Fruit fly (Drosophila melanogaster) whole organism, prepupa: ENCODE results near the gene Rad1.

Experiments
- Blimp-1 ChIP-seq: fragments of 200-800 bp; sonication (Bioruptor generic); optimal IDR thresholded peaks from 3 replicates; lab custom pipeline; 2017; ENCODE audit warnings: missing biosample characterization, missing genetic modification characterization, mild to moderate bottlenecking, moderate library complexity, missing genetic modification reagents
- CG10631 ChIP-seq: fragments of 200-800 bp; sonication (Bioruptor generic); optimal IDR thresholded peaks from 2 replicates; lab custom pipeline; 2016; ENCODE audit warnings: missing biosample characterization, missing genetic modification characterization
- CG10669 ChIP-seq: fragments of 200-800 bp; sonication (Bioruptor generic); optimal IDR thresholded peaks from 3 replicates; lab custom pipeline; 2018; ENCODE audit warnings: missing biosample characterization, mild to moderate bottlenecking, missing genetic modification characterization, moderate library complexity
- CG11294 ChIP-seq: fragments of 200-800 bp; sonication (Bioruptor generic); IDR thresholded peaks from 2 replicates; pipeline ENCODE4 v1.3.6; 2022; ENCODE audit warnings: missing biosample characterization, missing genetic modification characterization
- CG11762 ChIP-seq: fragments of 200-800 bp; sonication (Bioruptor generic); optimal IDR thresholded peaks from 3 replicates; lab custom pipeline; 2016; ENCODE audit warnings: missing biosample characterization, missing genetic modification characterization; ENCODE audit not compliant: insufficient read depth
- CG11902 ChIP-seq: fragments of 200-800 bp; sonication (Bioruptor generic); optimal IDR thresholded peaks from 3 replicates; lab custom pipeline; 2016; ENCODE audit warnings: missing biosample characterization, missing genetic modification characterization
- CG15336 ChIP-seq: fragments of 200-800 bp; sonication (Bioruptor generic); IDR thresholded peaks from 2 replicates; pipeline ENCODE4 v1.3.6; 2022; ENCODE audit warnings: missing biosample characterization, missing genetic modification characterization
- CG1621 ChIP-seq: fragments of 200-800 bp; sonication (Bioruptor generic); optimal IDR thresholded peaks from 3 replicates; lab custom pipeline; 2018; ENCODE audit warnings: missing biosample characterization, mild to moderate bottlenecking, missing genetic modification characterization
- CG16779 ChIP-seq: fragments of 200-800 bp; sonication (Bioruptor generic); optimal IDR thresholded peaks from 3 replicates; lab custom pipeline; 2017; ENCODE audit warnings: missing biosample characterization, mild to moderate bottlenecking, missing genetic modification characterization
- CG31627 ChIP-seq: fragments of 200-800 bp; sonication (Bioruptor generic); optimal IDR thresholded peaks from 3 replicates; lab custom pipeline; 2016; ENCODE audit warnings: missing biosample characterization, missing genetic modification characterization
- CG32006 ChIP-seq: fragments of 200-800 bp; sonication (Bioruptor generic); optimal IDR thresholded peaks from 3 replicates; lab custom pipeline; 2017; ENCODE audit warnings: missing biosample characterization, mild to moderate bottlenecking, missing genetic modification characterization
- CG34406 ChIP-seq: fragments of 200-800 bp; sonication (Bioruptor generic); optimal IDR thresholded peaks from 3 replicates; lab custom pipeline; 2016; ENCODE audit warnings: missing biosample characterization, missing genetic modification characterization
- CG3919 ChIP-seq: fragments of 200-800 bp; sonication (Bioruptor generic); optimal IDR thresholded peaks from 3 replicates; lab custom pipeline; 2016; ENCODE audit warnings: missing biosample characterization, missing genetic modification characterization
- CG6163 ChIP-seq: fragments of 200-800 bp; sonication (Bioruptor generic); IDR thresholded peaks from 3 replicates; pipeline ENCODE4 v1.3.6; 2022; ENCODE audit warnings: missing biosample characterization, missing genetic modification characterization
- CG8119 ChIP-seq: fragments of 200-800 bp; sonication (Bioruptor generic); IDR thresholded peaks from 3 replicates; pipeline ENCODE4 v1.3.6; 2022; ENCODE audit warnings: missing biosample characterization, missing genetic modification characterization
- Eip75B ChIP-seq: fragments of 200-800 bp; sonication (Bioruptor generic); optimal IDR thresholded peaks from 3 replicates; lab custom pipeline; 2016; ENCODE audit warnings: missing biosample characterization, missing genetic modification characterization
- Eip78C ChIP-seq: fragments of 200-800 bp; sonication (Bioruptor generic); peaks from one replicate; lab custom pipeline; 2016; ENCODE audit warnings: missing biosample characterization, missing genetic modification characterization
- Ets96B ChIP-seq: fragments of 200-800 bp; optimal IDR thresholded peaks from 2 replicates; lab custom pipeline; 2019; ENCODE audit warnings: missing biosample characterization, mild to moderate bottlenecking, missing genetic modification characterization, moderate library complexity
- Gug ChIP-seq: fragments of 200-800 bp; sonication (Bioruptor generic); IDR thresholded peaks from 2 replicates; pipeline ENCODE4 v1.3.6; 2022; ENCODE audit warnings: missing biosample characterization, missing genetic modification characterization
- Hr39 ChIP-seq: fragments of 200-800 bp; sonication (Bioruptor generic); optimal IDR thresholded peaks from 2 replicates; lab custom pipeline; 2016; ENCODE audit warnings: missing biosample characterization, missing genetic modification characterization
- Hr4 ChIP-seq: fragments of 200-800 bp; sonication (Bioruptor generic); optimal IDR thresholded peaks from 3 replicates; lab custom pipeline; 2016; ENCODE audit warnings: missing biosample characterization, missing genetic modification characterization
- Met ChIP-seq: fragments of 200-800 bp; sonication (Bioruptor generic); optimal IDR thresholded peaks from 3 replicates; lab custom pipeline; 2016; ENCODE audit warnings: missing biosample characterization, missing genetic modification characterization
- Smox ChIP-seq: fragments of 200-800 bp; sonication (Bioruptor generic); optimal IDR thresholded peaks from 3 replicates; lab custom pipeline; 2016; ENCODE audit warnings: missing biosample characterization, missing genetic modification characterization
- Sox102F ChIP-seq: fragments of 200-800 bp; sonication (Bioruptor generic); optimal IDR thresholded peaks from 2 replicates; lab custom pipeline; 2016; ENCODE audit warnings: missing biosample characterization, mild to moderate bottlenecking, missing genetic modification characterization
- Sox14 ChIP-seq: fragments of 200-800 bp; sonication (Bioruptor generic); optimal IDR thresholded peaks from 3 replicates; lab custom pipeline; 2016; ENCODE audit warnings: missing biosample characterization, missing genetic modification characterization
- acj6 ChIP-seq: fragments of 200-800 bp; sonication (Bioruptor generic); optimal IDR thresholded peaks from 3 replicates; lab custom pipeline; 2016; ENCODE audit warnings: missing biosample characterization, missing genetic modification characterization
- dac ChIP-seq: fragments of 200-800 bp; sonication (Bioruptor generic); optimal IDR thresholded peaks from 2 replicates; lab custom pipeline; 2017; ENCODE audit warnings: missing biosample characterization, mild to moderate bottlenecking, missing genetic modification characterization
- dsx ChIP-seq: fragments of 200-800 bp; optimal IDR thresholded peaks from 3 replicates; lab custom pipeline; 2019; ENCODE audit warnings: missing biosample characterization, mild to moderate bottlenecking, missing genetic modification characterization, moderate library complexity; ENCODE audit not compliant: poor library complexity, severe bottlenecking
- eg ChIP-seq: fragments of 200-800 bp; sonication (Bioruptor generic); IDR thresholded peaks from 3 replicates; pipeline ENCODE4 v1.3.6; 2022; ENCODE audit warnings: missing biosample characterization, missing genetic modification characterization
- esn ChIP-seq: fragments of 200-800 bp; sonication (Bioruptor generic); optimal IDR thresholded peaks from 2 replicates; lab custom pipeline; 2016; ENCODE audit warnings: missing biosample characterization, mild to moderate bottlenecking, missing genetic modification characterization, moderate library complexity
- fd85E ChIP-seq: fragments of 200-800 bp; sonication (Bioruptor generic); optimal IDR thresholded peaks from 3 replicates; lab custom pipeline; 2016; ENCODE audit warnings: missing biosample characterization, missing genetic modification characterization
- fkh ChIP-seq: fragments of 200-800 bp; sonication (Bioruptor generic); optimal IDR thresholded peaks from 3 replicates; lab custom pipeline; 2017; ENCODE audit warnings: missing biosample characterization, mild to moderate bottlenecking, missing genetic modification characterization, moderate library complexity
- lz ChIP-seq: fragments of 200-800 bp; sonication (Bioruptor generic); optimal IDR thresholded peaks from 3 replicates; lab custom pipeline; 2016; ENCODE audit warnings: missing biosample characterization, missing genetic modification characterization
- net ChIP-seq: fragments of 200-800 bp; sonication (Bioruptor generic); optimal IDR thresholded peaks from 3 replicates; lab custom pipeline; 2016; ENCODE audit warnings: missing biosample characterization, missing genetic modification characterization
- salr ChIP-seq, 2 experiments: fragments of 200-800 bp; sonication (Bioruptor generic); optimal IDR thresholded peaks; 3 replicates each; lab custom pipeline; 2016 to 2018; ENCODE audit warnings: missing biosample characterization in 2 of 2, missing genetic modification characterization in 2 of 2, mild to moderate bottlenecking in 1 of 2
- spab ChIP-seq: fragments of 200-800 bp; sonication (Bioruptor generic); optimal IDR thresholded peaks from 2 replicates; lab custom pipeline; 2017; ENCODE audit warnings: missing biosample characterization, mild to moderate bottlenecking, missing genetic modification characterization, missing genetic modification reagents
- ss ChIP-seq, 2 experiments: fragments of 200-800 bp; sonication (Bioruptor generic); optimal IDR thresholded peaks; 2 replicates in 1 of 2; 3 replicates in 1 of 2; lab custom pipeline; 2017 to 2018; ENCODE audit warnings: mild to moderate bottlenecking in 2 of 2, missing biosample characterization in 2 of 2, missing genetic modification characterization in 2 of 2, moderate library complexity in 1 of 2
- svp ChIP-seq: fragments of 200-800 bp; sonication (Bioruptor generic); peaks from one replicate; lab custom pipeline; 2016; ENCODE audit warnings: missing biosample characterization, missing genetic modification characterization
- vri ChIP-seq: fragments of 200-800 bp; sonication (Bioruptor generic); optimal IDR thresholded peaks from 3 replicates; lab custom pipeline; 2016; ENCODE audit warnings: missing biosample characterization, mild to moderate bottlenecking, missing genetic modification characterization

The Rad1 gene

DNA sequence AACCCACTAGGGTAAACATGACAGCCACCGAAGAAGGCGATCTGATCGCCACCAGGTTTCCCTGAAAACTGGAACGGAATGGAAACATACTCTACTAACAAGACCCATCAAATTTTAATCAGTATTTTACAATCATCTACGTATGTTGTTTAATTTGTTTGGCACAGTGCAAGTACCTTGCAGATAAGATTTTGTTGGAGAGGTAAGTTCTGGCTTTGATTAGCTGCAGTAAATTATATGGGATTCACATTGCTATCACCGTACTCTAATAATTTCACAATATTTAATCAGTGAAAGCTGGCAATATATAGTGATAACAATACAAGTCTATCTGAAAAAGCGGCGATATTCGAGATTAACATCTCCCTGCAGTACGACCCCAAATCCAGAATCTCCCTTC lies 10.1 kb downstream of the Rad1 start, which contains the start of gene Cyp309a1:
Cyp309a1 (minus strand) TSS at position 73 of the 400 bp plus-strand sequence.
- TF ChIP-seq vri (peak; percentile 25), Ets96B (tag; lab: Kevin White, UChicago) (no peak), svp (GFP tag; lab: Kevin White, UChicago) (peak; percentile 74)

DNA sequence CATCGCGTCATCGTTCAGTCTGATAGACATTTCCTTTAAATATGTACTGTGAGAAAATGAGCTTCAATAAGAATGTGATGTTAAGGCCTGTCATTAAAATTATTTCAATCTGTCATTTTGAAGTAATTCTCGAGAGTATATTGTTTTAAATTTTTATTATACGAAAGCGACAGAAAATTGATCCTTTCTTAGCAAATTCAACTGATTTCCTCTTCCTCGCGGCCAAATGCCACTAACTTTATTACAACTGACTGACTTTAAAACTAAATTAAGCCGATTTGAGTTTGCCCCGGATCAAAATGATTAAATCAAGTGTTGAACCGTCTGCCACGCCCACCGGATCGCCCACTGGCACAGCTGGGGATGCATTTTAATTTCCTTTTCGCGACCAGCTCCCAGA lies 22.1 kb downstream of the Rad1 start, which contains the start of gene CG3515:
CG3515 (minus strand) TSS at position 101 of the 400 bp plus-strand sequence.
- TF ChIP-seq acj6 (GFP tag; lab: Kevin White, UChicago) (no peak), ss (GFP tag; optimal IDR thresholded peaks at IDR 0.05; lab: Kevin White, UChicago) (no peak), dsx (no peak), Gug (GFP tag; lab: Robert Waterston, UW) (no peak), Sox14 (GFP tag; lab: Kevin White, UChicago) (no peak), CG8119 (GFP tag; lab: Robert Waterston, UW) (no peak), Hr4 (GFP tag; lab: Kevin White, UChicago) (no peak), fd85E (GFP tag; lab: Kevin White, UChicago) (no peak), Blimp-1 (GFP tag; lab: Kevin White, UChicago) (no peak), dac (GFP tag; lab: Kevin White, UChicago) (no peak), CG31627 (GFP tag; lab: Kevin White, UChicago) (no peak), CG1621 (tag; lab: Kevin White, UChicago) (no peak), svp (GFP tag; lab: Kevin White, UChicago) (no peak), CG15336 (GFP tag; lab: Robert Waterston, UW) (no peak), Hr39 (GFP tag; lab: Kevin White, UChicago) (no peak), CG11902 (GFP tag; lab: Kevin White, UChicago) (no peak), fkh (GFP tag; lab: Kevin White, UChicago) (no peak), Met (no peak), CG10631 (GFP tag; lab: Kevin White, UChicago) (no peak), CG3919 (no peak)

DNA sequence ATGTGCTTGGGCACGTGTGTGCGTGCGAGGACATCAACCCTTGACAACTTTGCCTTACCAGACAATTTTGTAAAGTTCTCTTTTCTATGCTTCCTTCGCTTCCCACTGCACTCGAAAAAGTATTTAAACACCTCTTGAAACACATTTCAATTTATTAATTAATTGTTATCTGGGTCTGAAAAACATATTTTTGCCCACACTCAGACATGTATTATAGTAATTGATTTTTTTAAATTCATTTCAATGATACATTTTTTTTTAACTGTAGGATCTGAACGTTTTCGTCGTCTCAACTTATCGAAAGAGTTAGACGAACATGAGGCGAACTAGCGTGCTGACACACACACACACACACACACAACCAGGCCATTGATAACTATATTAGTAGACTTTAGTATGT lies 32.4 kb downstream of the Rad1 start:
- TF ChIP-seq CG11762 (no peak), acj6 (GFP tag; lab: Kevin White, UChicago) (no peak), Ets96B (tag; lab: Kevin White, UChicago) (no peak), Gug (GFP tag; lab: Robert Waterston, UW) (0 out of 2 replicates have a peak, but pooled peaks have one; percentile 21), eg (GFP tag; lab: Robert Waterston, UW) (0 out of 3 replicates have a peak, but pooled peaks have one; percentile 27), net (no peak), Eip78C (peak; percentile 23), CG11294 (GFP tag; lab: Robert Waterston, UW) (no peak), CG32006 (peak; percentile 20), Eip75B (no peak), esn (GFP tag; lab: Kevin White, UChicago) (no peak), CG15336 (GFP tag; lab: Robert Waterston, UW) (0 out of 2 replicates have a peak, but pooled peaks have one; percentile 17), spab (no peak), Sox102F (GFP tag; lab: Kevin White, UChicago) (no peak), CG8119 (GFP tag; lab: Robert Waterston, UW) (0 out of 3 replicates have a peak, but pooled peaks have one; percentile 37)

DNA sequence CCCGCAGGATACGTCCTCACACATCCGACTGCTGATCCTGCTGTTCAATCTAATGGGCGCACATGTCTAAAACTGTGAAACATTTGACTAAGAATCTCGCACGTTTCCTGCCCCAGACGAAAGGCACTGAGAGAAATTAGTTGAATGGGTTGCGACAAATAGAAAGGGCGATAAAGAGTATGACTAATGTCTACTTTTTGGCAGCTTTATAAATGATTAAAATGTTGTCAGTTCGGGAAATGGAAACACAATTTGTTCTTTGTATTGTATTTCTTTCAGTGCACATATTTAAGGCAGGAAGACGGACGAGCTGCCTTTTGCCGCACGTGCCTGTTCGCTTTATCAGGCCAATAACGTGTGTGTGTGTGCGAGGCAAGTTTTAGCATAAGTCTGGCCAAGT lies 46.8 kb downstream of the Rad1 start:
- TF ChIP-seq CG32006 (peak; percentile 20), Ets96B (tag; lab: Kevin White, UChicago) (no peak), CG3919 (peak; percentile 2), Hr4 (GFP tag; lab: Kevin White, UChicago) (peak; percentile 1), net (no peak), esn (GFP tag; lab: Kevin White, UChicago) (no peak), Hr39 (GFP tag; lab: Kevin White, UChicago) (no peak), CG11294 (GFP tag; lab: Robert Waterston, UW) (no peak), Smox (no peak), CG34406 (no peak), Eip78C (peak; percentile 32), CG16779 (no peak), lz (GFP tag; lab: Kevin White, UChicago) (no peak), CG6163 (GFP tag; lab: Robert Waterston, UW) (peak; percentile 38; the same call in 2 of the 3 replicates), salr (GFP tag; optimal IDR thresholded peaks at IDR 0.05; lab: Kevin White, UChicago) (no peak), CG10669 (GFP tag; lab: Kevin White, UChicago) (peak; percentile 8)
